Fruit fly (Drosophila melanogaster) whole organism, embryonic: ENCODE data around the gene Zasp66.
A peak's percentile ranks its signal among the peaks of the same experiment; 100 is the strongest.

Experiments used
- Aef1 ChIP-seq: fragments of 200-800 bp; sonication (Bioruptor generic); IDR thresholded peaks from 3 replicates; pipeline ENCODE4 v1.3.6; 2022; ENCODE audit warnings: missing biosample characterization, missing genetic modification characterization
- Antp ChIP-seq: fragments of 200-800 bp; sonication (Bioruptor generic); optimal IDR thresholded peaks from 3 replicates; lab custom pipeline; 2016; ENCODE audit warnings: missing biosample characterization, missing genetic modification characterization
- B-H2 ChIP-seq: fragments of 200-800 bp; sonication (Bioruptor generic); optimal IDR thresholded peaks from 2 replicates; lab custom pipeline; 2018; ENCODE audit warnings: missing biosample characterization, mild to moderate bottlenecking, missing genetic modification characterization
- Bdp1 ChIP-seq: fragments of 200-800 bp; sonication (Bioruptor generic); optimal IDR thresholded peaks from 3 replicates; lab custom pipeline; 2016; ENCODE audit warnings: missing biosample characterization, missing genetic modification characterization
- CG10654 ChIP-seq: fragments of 200-800 bp; sonication (Bioruptor generic); optimal IDR thresholded peaks from 2 replicates; lab custom pipeline; 2016; ENCODE audit warnings: missing biosample characterization, missing genetic modification characterization
- CG12219 ChIP-seq: fragments of 200-800 bp; sonication (Bioruptor generic); optimal IDR thresholded peaks from 3 replicates; lab custom pipeline; 2018; ENCODE audit warnings: missing biosample characterization, mild to moderate bottlenecking, missing genetic modification characterization
- CG12299 ChIP-seq: fragments of 200-800 bp; sonication (Bioruptor generic); optimal IDR thresholded peaks from 2 replicates; lab custom pipeline; 2018; ENCODE audit warnings: missing biosample characterization, mild to moderate bottlenecking, missing genetic modification characterization
- CG13287 ChIP-seq: fragments of 200-800 bp; sonication (Bioruptor generic); IDR thresholded peaks from 2 replicates; pipeline ENCODE4 v1.3.6; 2022; ENCODE audit warnings: missing biosample characterization, missing genetic modification characterization; ENCODE audit not compliant: partially characterized antibody
- CG14050 ChIP-seq: fragments of 200-800 bp; sonication (Bioruptor generic); IDR thresholded peaks from 3 replicates; pipeline ENCODE4 v1.3.6; 2022; ENCODE audit warnings: missing biosample characterization, missing genetic modification characterization
- CG14441 ChIP-seq: fragments of 200-800 bp; sonication (Bioruptor generic); IDR thresholded peaks from 2 replicates; pipeline ENCODE4 v1.3.6; 2022; ENCODE audit warnings: missing biosample characterization, missing genetic modification characterization
- CG14965 ChIP-seq: fragments of 200-800 bp; sonication (Bioruptor generic); optimal IDR thresholded peaks from 2 replicates; lab custom pipeline; 2016; ENCODE audit warnings: missing biosample characterization, missing genetic modification characterization, borderline replicate concordance
- CG16863 ChIP-seq: fragments of 200-800 bp; sonication (Bioruptor generic); optimal IDR thresholded peaks from 3 replicates; lab custom pipeline; 2016; ENCODE audit warnings: missing biosample characterization, missing genetic modification characterization
- CG17829 ChIP-seq: fragments of 200-800 bp; optimal IDR thresholded peaks from 2 replicates; lab custom pipeline; 2019; ENCODE audit warnings: missing biosample characterization, mild to moderate bottlenecking, missing genetic modification characterization, moderate library complexity
- CG1832 ChIP-seq: fragments of 200-800 bp; sonication (Bioruptor generic); optimal IDR thresholded peaks from 2 replicates; lab custom pipeline; 2017; ENCODE audit warnings: missing biosample characterization, mild to moderate bottlenecking, missing genetic modification characterization, inconsistent platforms
- CG4328 ChIP-seq: fragments of 200-800 bp; sonication (Bioruptor generic); optimal IDR thresholded peaks from 3 replicates; lab custom pipeline; 2017; ENCODE audit warnings: missing biosample characterization, missing genetic modification reagents, missing genetic modification characterization
- CG4617 ChIP-seq: fragments of 200-800 bp; sonication (Bioruptor generic); optimal IDR thresholded peaks from 3 replicates; lab custom pipeline; 2016; ENCODE audit warnings: missing biosample characterization, missing genetic modification characterization, borderline replicate concordance
- CG4854 ChIP-seq: fragments of 200-800 bp; sonication (Bioruptor generic); optimal IDR thresholded peaks from 2 replicates; lab custom pipeline; 2016; ENCODE audit warnings: missing biosample characterization, missing genetic modification characterization, inconsistent platforms
- CG7372 ChIP-seq: fragments of 200-800 bp; sonication (Bioruptor generic); IDR thresholded peaks from 2 replicates; pipeline ENCODE4 v1.3.6; 2022; ENCODE audit warnings: missing biosample characterization, missing genetic modification characterization
- CoRest ChIP-seq: fragments of 200-800 bp; sonication (Bioruptor generic); optimal IDR thresholded peaks from 3 replicates; lab custom pipeline; 2018; ENCODE audit warnings: missing biosample characterization, mild to moderate bottlenecking, missing genetic modification characterization, moderate library complexity
- Dfd ChIP-seq, 2 experiments: fragments of >200 bp; optimal IDR thresholded peaks; 2 replicates each; lab custom pipeline; 2017; ENCODE audit warnings: missing biosample characterization in 2 of 2, missing genetic modification characterization in 2 of 2
- Doc2 ChIP-seq: fragments of 200-800 bp; sonication (Bioruptor generic); IDR thresholded peaks from 2 replicates; pipeline ENCODE4 v1.3.6; 2022; ENCODE audit warnings: missing biosample characterization, missing genetic modification characterization
- Fer3 ChIP-seq: fragments of 200-800 bp; sonication (Bioruptor generic); optimal IDR thresholded peaks from 2 replicates; lab custom pipeline; 2018; ENCODE audit warnings: missing biosample characterization, mild to moderate bottlenecking, missing genetic modification characterization, moderate library complexity
- HLHmδ ChIP-seq: fragments of 200-800 bp; sonication (Bioruptor generic); optimal IDR thresholded peaks from 2 replicates; lab custom pipeline; 2018; ENCODE audit warnings: missing biosample characterization, mild to moderate bottlenecking, missing genetic modification characterization, moderate library complexity
- Hmr ChIP-seq: fragments of 200-800 bp; sonication (Bioruptor generic); optimal IDR thresholded peaks from 3 replicates; lab custom pipeline; 2017; ENCODE audit warnings: mild to moderate bottlenecking, missing biosample characterization, missing genetic modification reagents, missing genetic modification characterization
- Myb ChIP-seq: fragments of 200-800 bp; sonication (Bioruptor generic); optimal IDR thresholded peaks from 2 replicates; lab custom pipeline; 2016; ENCODE audit warnings: missing biosample characterization, missing genetic modification characterization
- Opbp ChIP-seq: fragments of 200-800 bp; sonication (Bioruptor generic); IDR thresholded peaks from 3 replicates; pipeline ENCODE4 v1.3.6; 2022; ENCODE audit warnings: missing biosample characterization, missing genetic modification characterization; ENCODE audit not compliant: partially characterized antibody
- Six4 ChIP-seq: fragments of 200-800 bp; sonication (Bioruptor generic); optimal IDR thresholded peaks from 2 replicates; lab custom pipeline; 2016; ENCODE audit warnings: missing biosample characterization, missing genetic modification characterization
- TFAM ChIP-seq: fragments of 200-800 bp; sonication (Bioruptor generic); optimal IDR thresholded peaks from 2 replicates; lab custom pipeline; 2017; ENCODE audit warnings: missing biosample characterization, missing genetic modification characterization, inconsistent platforms
- Usf ChIP-seq: fragments of 200-800 bp; sonication (Bioruptor generic); optimal IDR thresholded peaks from 2 replicates; lab custom pipeline; 2017; ENCODE audit warnings: missing genotype, missing biosample characterization, missing genetic modification characterization
- ara ChIP-seq: fragments of 200-800 bp; sonication (Bioruptor generic); IDR thresholded peaks from 2 replicates; pipeline ENCODE4 v1.3.6; 2022; ENCODE audit warnings: missing biosample characterization, missing genetic modification characterization
- cwo ChIP-seq: fragments of 200-800 bp; sonication (Bioruptor generic); optimal IDR thresholded peaks from 3 replicates; lab custom pipeline; 2017; ENCODE audit warnings: missing biosample characterization, missing genetic modification characterization, mild to moderate bottlenecking, moderate library complexity, missing genetic modification reagents
- exex ChIP-seq: fragments of 200-800 bp; sonication (Bioruptor generic); optimal IDR thresholded peaks from 4 replicates; lab custom pipeline; 2018; ENCODE audit warnings: missing biosample characterization, mild to moderate bottlenecking, missing genetic modification characterization, moderate library complexity
- fd96Cb ChIP-seq: fragments of 200-800 bp; sonication (Bioruptor generic); optimal IDR thresholded peaks from 2 replicates; lab custom pipeline; 2018; ENCODE audit warnings: missing biosample characterization, mild to moderate bottlenecking, missing genetic modification characterization, moderate library complexity
- kah ChIP-seq: fragments of 200-800 bp; sonication (Bioruptor generic); optimal IDR thresholded peaks from 2 replicates; lab custom pipeline; 2018; ENCODE audit warnings: missing biosample characterization, mild to moderate bottlenecking, missing genetic modification characterization
- lola ChIP-seq, 3 experiments: fragments of >200 bp in 2 of 3; fragments of 200-800 bp in 1 of 3; sonication (Bioruptor generic) in 1 of 3; optimal IDR thresholded peaks; 2 replicates each; lab custom pipeline; 2017 to 2019; ENCODE audit warnings: missing biosample characterization in 3 of 3, missing genetic modification characterization in 3 of 3, mild to moderate bottlenecking in 1 of 3, moderate library complexity in 1 of 3
- mam ChIP-seq: fragments of 200-800 bp; sonication (Bioruptor generic); optimal IDR thresholded peaks from 3 replicates; lab custom pipeline; 2016; ENCODE audit warnings: missing biosample characterization, missing genetic modification characterization
- mld ChIP-seq: fragments of 200-800 bp; sonication (Bioruptor generic); IDR thresholded peaks from 3 replicates; pipeline ENCODE4 v1.3.6; 2022; ENCODE audit warnings: missing biosample characterization, missing genetic modification characterization; ENCODE audit not compliant: partially characterized antibody
- nerfin-2 ChIP-seq: fragments of 200-800 bp; sonication (Bioruptor generic); IDR thresholded peaks from 2 replicates; pipeline ENCODE4 v1.3.6; 2022; ENCODE audit warnings: missing biosample characterization, missing genetic modification characterization; ENCODE audit not compliant: partially characterized antibody
- onecut ChIP-seq: fragments of 200-800 bp; sonication (Bioruptor generic); IDR thresholded peaks from 2 replicates; pipeline ENCODE4 v1.3.6; 2022; ENCODE audit warnings: missing biosample characterization, missing genetic modification characterization
- pfk ChIP-seq: fragments of 200-800 bp; sonication (Bioruptor generic); optimal IDR thresholded peaks from 2 replicates; lab custom pipeline; 2018; ENCODE audit warnings: missing biosample characterization, mild to moderate bottlenecking, missing genetic modification characterization, moderate library complexity
- pho ChIP-seq: fragments of 200-800 bp; sonication (Bioruptor generic); optimal IDR thresholded peaks from 2 replicates; lab custom pipeline; 2016; ENCODE audit warnings: missing biosample characterization, missing genetic modification characterization
- prd ChIP-seq, 3 experiments: fragments of >200 bp in 2 of 3; fragments of 200-800 bp in 1 of 3; sonication (Bioruptor generic) in 1 of 3; optimal IDR thresholded peaks in 2 of 3; IDR thresholded peaks in 1 of 3; 2 replicates in 2 of 3; 3 replicates in 1 of 3; pipeline versions ENCODE4 v1.3.6 to Lab custom; 2017 to 2022; ENCODE audit warnings: missing biosample characterization in 1 of 3, missing genetic modification characterization in 1 of 3
- ro ChIP-seq: fragments of 200-800 bp; sonication (Bioruptor generic); IDR thresholded peaks from 2 replicates; pipeline ENCODE4 v1.3.6; 2022; ENCODE audit warnings: missing biosample characterization, missing genetic modification characterization
- shn ChIP-seq: fragments of 200-800 bp; sonication (Bioruptor generic); optimal IDR thresholded peaks from 3 replicates; lab custom pipeline; 2016; ENCODE audit warnings: missing biosample characterization, missing genetic modification characterization
- sim ChIP-seq: fragments of 200-800 bp; sonication (Bioruptor generic); IDR thresholded peaks from 2 replicates; pipeline ENCODE4 v1.3.6; 2022; ENCODE audit warnings: missing biosample characterization, missing genetic modification characterization
- tap ChIP-seq: fragments of 200-800 bp; optimal IDR thresholded peaks from 3 replicates; lab custom pipeline; 2019; ENCODE audit warnings: missing biosample characterization, mild to moderate bottlenecking, missing genetic modification characterization, moderate library complexity
- tup ChIP-seq: fragments of 200-800 bp; sonication (Bioruptor generic); optimal IDR thresholded peaks from 2 replicates; lab custom pipeline; 2016; ENCODE audit warnings: missing biosample characterization, mild to moderate bottlenecking, missing genetic modification characterization, moderate library complexity
- zf30C ChIP-seq: fragments of 200-800 bp; sonication (Bioruptor generic); optimal IDR thresholded peaks from 3 replicates; lab custom pipeline; 2018; ENCODE audit warnings: missing biosample characterization, mild to moderate bottlenecking, missing genetic modification characterization

Zasp66 gene

DNA sequence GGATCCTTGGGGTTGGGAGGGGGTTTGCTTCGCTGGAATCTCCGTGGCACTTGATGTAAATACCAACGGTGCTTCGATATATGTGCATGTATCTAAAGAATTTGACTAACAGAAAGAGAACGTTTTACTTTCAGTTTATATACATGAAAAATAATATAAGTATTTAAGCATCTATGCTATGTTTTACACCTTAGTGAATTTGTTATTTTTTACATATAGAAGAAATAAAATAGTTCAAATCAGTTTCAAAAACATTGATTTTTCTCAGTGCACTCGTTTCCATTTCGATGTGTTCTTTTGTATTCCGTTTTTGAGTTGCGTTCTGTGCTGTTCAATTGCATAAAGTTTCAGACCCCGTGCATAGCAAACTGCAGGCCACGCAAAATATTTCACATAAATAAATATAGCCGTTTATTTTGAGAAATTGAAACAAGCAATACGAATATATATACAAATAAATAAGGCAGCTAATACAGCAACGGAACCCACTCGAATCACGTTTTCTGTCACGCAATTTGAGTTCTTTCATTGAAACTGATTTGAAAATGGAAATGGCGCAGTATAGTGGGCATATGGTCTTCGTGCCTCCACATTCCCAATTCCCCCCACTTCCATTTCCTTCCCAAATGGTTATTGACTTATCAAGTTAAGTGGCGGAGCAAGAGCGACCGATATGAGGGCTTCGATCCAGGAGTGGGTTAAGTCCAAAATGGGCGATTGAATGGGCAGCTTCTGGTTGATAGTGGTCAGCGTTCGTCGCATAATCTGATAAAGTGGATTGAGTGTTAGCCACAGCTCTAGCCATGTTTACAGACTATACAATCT, 58.6 kb downstream of the Zasp66 start (continued):
- TF ChIP-seq CG16863 (GFP tag; lab: Kevin White, UChicago) (no peak), prd (optimal IDR thresholded peaks at IDR 0.05; lab: Kevin White, UChicago) (no peak), prd (GFP tag; IDR thresholded peaks at IDR 0.05; lab: Robert Waterston, UW) (peak; percentile 57), fd96Cb (tag; lab: Kevin White, UChicago) (no peak), CG13287 (GFP tag; lab: Robert Waterston, UW) (no peak), ro (no peak), ara (GFP tag; lab: Robert Waterston, UW) (no peak), Hmr (no peak), exex (peak; percentile 85), mld (GFP tag; lab: Robert Waterston, UW) (no peak), CG14441 (no peak), mam (GFP tag; lab: Kevin White, UChicago) (no peak), Fer3 (tag; lab: Kevin White, UChicago) (no peak), lola (GFP tag; optimal IDR thresholded peaks at IDR 0.05; lab: Kevin White, UChicago) (no peak), Bdp1 (GFP tag; lab: Kevin White, UChicago) (no peak), onecut (GFP tag; lab: Robert Waterston, UW) (no peak), Usf (no peak), HLHmδ (GFP tag; lab: Kevin White, UChicago) (no peak), tap (tag; lab: Kevin White, UChicago) (no peak), Doc2 (GFP tag; lab: Robert Waterston, UW) (no peak), shn (GFP tag; lab: Kevin White, UChicago) (no peak), sim (GFP tag; lab: Robert Waterston, UW) (no peak), CG14965 (GFP tag; lab: Kevin White, UChicago) (no peak), cwo (GFP tag; lab: Kevin White, UChicago) (peak; percentile 83), TFAM (GFP tag; lab: Kevin White, UChicago) (no peak), CG1832 (GFP tag; lab: Kevin White, UChicago) (no peak), Myb (GFP tag; lab: Kevin White, UChicago) (no peak), pfk (GFP tag; lab: Kevin White, UChicago) (no peak), CG4854 (GFP tag; lab: Kevin White, UChicago) (no peak), pho (GFP tag; lab: Kevin White, UChicago) (no peak), CG12219 (GFP tag; lab: Kevin White, UChicago) (no peak), CG12299 (no peak), Six4 (GFP tag; lab: Kevin White, UChicago) (no peak), kah (GFP tag; lab: Kevin White, UChicago) (no peak), CG4617 (GFP tag; lab: Kevin White, UChicago) (no peak), CG7372 (GFP tag; lab: Robert Waterston, UW) (no peak), Aef1 (GFP tag; lab: Robert Waterston, UW) (no peak), Opbp (no peak), zf30C (GFP tag; lab: Kevin White, UChicago) (no peak), B-H2 (GFP tag; lab: Kevin White, UChicago) (no peak), CG17829 (tag; lab: Kevin White, UChicago) (no peak), CG10654 (no peak), Dfd (GFP tag; optimal IDR thresholded peaks at IDR 0.05; lab: Kevin White, UChicago) (no peak), CG14050 (GFP tag; lab: Robert Waterston, UW) (no peak), Antp (GFP tag; lab: Kevin White, UChicago) (no peak), CG4328 (GFP tag; lab: Kevin White, UChicago) (no peak), nerfin-2 (GFP tag; lab: Robert Waterston, UW) (no peak), tup (no peak), CoRest (tag; lab: Kevin White, UChicago) (no peak)
